Fruit fly (Drosophila melanogaster) whole organism, prepupa: ENCODE results near the gene CG45049.

Experiments used
- Blimp-1 ChIP-seq: fragments of 200-800 bp; sonication (Bioruptor generic); optimal IDR thresholded peaks from 3 replicates; lab custom pipeline; 2017; ENCODE audit warnings: missing biosample characterization, missing genetic modification characterization, mild to moderate bottlenecking, moderate library complexity, missing genetic modification reagents
- CG10631 ChIP-seq: fragments of 200-800 bp; sonication (Bioruptor generic); optimal IDR thresholded peaks from 2 replicates; lab custom pipeline; 2016; ENCODE audit warnings: missing biosample characterization, missing genetic modification characterization
- CG10669 ChIP-seq: fragments of 200-800 bp; sonication (Bioruptor generic); optimal IDR thresholded peaks from 3 replicates; lab custom pipeline; 2018; ENCODE audit warnings: missing biosample characterization, mild to moderate bottlenecking, missing genetic modification characterization, moderate library complexity
- CG11294 ChIP-seq: fragments of 200-800 bp; sonication (Bioruptor generic); IDR thresholded peaks from 2 replicates; pipeline ENCODE4 v1.3.6; 2022; ENCODE audit warnings: missing biosample characterization, missing genetic modification characterization
- CG11762 ChIP-seq: fragments of 200-800 bp; sonication (Bioruptor generic); optimal IDR thresholded peaks from 3 replicates; lab custom pipeline; 2016; ENCODE audit warnings: missing biosample characterization, missing genetic modification characterization; ENCODE audit not compliant: insufficient read depth
- CG11902 ChIP-seq: fragments of 200-800 bp; sonication (Bioruptor generic); optimal IDR thresholded peaks from 3 replicates; lab custom pipeline; 2016; ENCODE audit warnings: missing biosample characterization, missing genetic modification characterization
- CG15336 ChIP-seq: fragments of 200-800 bp; sonication (Bioruptor generic); IDR thresholded peaks from 2 replicates; pipeline ENCODE4 v1.3.6; 2022; ENCODE audit warnings: missing biosample characterization, missing genetic modification characterization
- CG1621 ChIP-seq: fragments of 200-800 bp; sonication (Bioruptor generic); optimal IDR thresholded peaks from 3 replicates; lab custom pipeline; 2018; ENCODE audit warnings: missing biosample characterization, mild to moderate bottlenecking, missing genetic modification characterization
- CG16779 ChIP-seq: fragments of 200-800 bp; sonication (Bioruptor generic); optimal IDR thresholded peaks from 3 replicates; lab custom pipeline; 2017; ENCODE audit warnings: missing biosample characterization, mild to moderate bottlenecking, missing genetic modification characterization
- CG4318 ChIP-seq: fragments of 200-800 bp; sonication (Bioruptor generic); optimal IDR thresholded peaks from 3 replicates; lab custom pipeline; 2017; ENCODE audit warnings: missing biosample characterization, mild to moderate bottlenecking, missing genetic modification characterization
- CG6276 ChIP-seq: fragments of 200-800 bp; sonication (Bioruptor generic); optimal IDR thresholded peaks from 2 replicates; lab custom pipeline; 2017; ENCODE audit warnings: missing biosample characterization, mild to moderate bottlenecking, missing genetic modification characterization
- CG6808 ChIP-seq: fragments of 200-800 bp; sonication (Bioruptor generic); optimal IDR thresholded peaks from 3 replicates; lab custom pipeline; 2017; ENCODE audit warnings: missing biosample characterization, missing genetic modification characterization, mild to moderate bottlenecking, moderate library complexity, missing genetic modification reagents
- CG7368 ChIP-seq: fragments of 200-800 bp; sonication (Bioruptor generic); optimal IDR thresholded peaks from 3 replicates; lab custom pipeline; 2016; ENCODE audit warnings: missing biosample characterization, missing genetic modification characterization
- CG8119 ChIP-seq: fragments of 200-800 bp; sonication (Bioruptor generic); IDR thresholded peaks from 3 replicates; pipeline ENCODE4 v1.3.6; 2022; ENCODE audit warnings: missing biosample characterization, missing genetic modification characterization
- CG8632 ChIP-seq: fragments of 200-800 bp; sonication (Bioruptor generic); optimal IDR thresholded peaks from 3 replicates; lab custom pipeline; 2016; ENCODE audit warnings: missing biosample characterization, missing genetic modification characterization
- CG9139 ChIP-seq: fragments of 200-800 bp; sonication (Bioruptor generic); optimal IDR thresholded peaks from 3 replicates; lab custom pipeline; 2017; ENCODE audit warnings: missing biosample characterization, mild to moderate bottlenecking, missing genetic modification characterization
- Eip75B ChIP-seq: fragments of 200-800 bp; sonication (Bioruptor generic); optimal IDR thresholded peaks from 3 replicates; lab custom pipeline; 2016; ENCODE audit warnings: missing biosample characterization, missing genetic modification characterization
- Eip78C ChIP-seq: fragments of 200-800 bp; sonication (Bioruptor generic); peaks from one replicate; lab custom pipeline; 2016; ENCODE audit warnings: missing biosample characterization, missing genetic modification characterization
- Eip93F ChIP-seq: fragments of 200-800 bp; sonication (Bioruptor generic); optimal IDR thresholded peaks from 2 replicates; lab custom pipeline; 2016; ENCODE audit warnings: missing biosample characterization, mild to moderate bottlenecking, missing genetic modification characterization
- Ets21C ChIP-seq: fragments of 200-800 bp; sonication (Bioruptor generic); optimal IDR thresholded peaks from 3 replicates; lab custom pipeline; 2016; ENCODE audit warnings: missing biosample characterization, missing genetic modification characterization
- Ets96B ChIP-seq: fragments of 200-800 bp; optimal IDR thresholded peaks from 2 replicates; lab custom pipeline; 2019; ENCODE audit warnings: missing biosample characterization, mild to moderate bottlenecking, missing genetic modification characterization, moderate library complexity
- Gug ChIP-seq: fragments of 200-800 bp; sonication (Bioruptor generic); IDR thresholded peaks from 2 replicates; pipeline ENCODE4 v1.3.6; 2022; ENCODE audit warnings: missing biosample characterization, missing genetic modification characterization
- Hr4 ChIP-seq: fragments of 200-800 bp; sonication (Bioruptor generic); optimal IDR thresholded peaks from 3 replicates; lab custom pipeline; 2016; ENCODE audit warnings: missing biosample characterization, missing genetic modification characterization
- Lpt ChIP-seq: fragments of 200-800 bp; sonication (Bioruptor generic); optimal IDR thresholded peaks from 3 replicates; lab custom pipeline; 2016; ENCODE audit warnings: missing biosample characterization, missing genetic modification characterization
- Met ChIP-seq: fragments of 200-800 bp; sonication (Bioruptor generic); optimal IDR thresholded peaks from 3 replicates; lab custom pipeline; 2016; ENCODE audit warnings: missing biosample characterization, missing genetic modification characterization
- OdsH ChIP-seq: fragments of 200-800 bp; sonication (Bioruptor generic); optimal IDR thresholded peaks from 3 replicates; lab custom pipeline; 2016; ENCODE audit warnings: missing biosample characterization, missing genetic modification characterization
- Smox ChIP-seq: fragments of 200-800 bp; sonication (Bioruptor generic); optimal IDR thresholded peaks from 3 replicates; lab custom pipeline; 2016; ENCODE audit warnings: missing biosample characterization, missing genetic modification characterization
- Sox15 ChIP-seq: fragments of 200-800 bp; sonication (Bioruptor generic); optimal IDR thresholded peaks from 3 replicates; lab custom pipeline; 2016; ENCODE audit warnings: missing biosample characterization, missing genetic modification characterization
- achi ChIP-seq: fragments of 200-800 bp; sonication (Bioruptor generic); optimal IDR thresholded peaks from 3 replicates; lab custom pipeline; 2016; ENCODE audit warnings: missing biosample characterization, missing genetic modification characterization
- cyc ChIP-seq: fragments of 200-800 bp; sonication (Bioruptor generic); optimal IDR thresholded peaks from 3 replicates; lab custom pipeline; 2016; ENCODE audit warnings: missing biosample characterization, missing genetic modification characterization
- eg ChIP-seq: fragments of 200-800 bp; sonication (Bioruptor generic); IDR thresholded peaks from 3 replicates; pipeline ENCODE4 v1.3.6; 2022; ENCODE audit warnings: missing biosample characterization, missing genetic modification characterization
- fd59A ChIP-seq: fragments of 200-800 bp; sonication (Bioruptor generic); optimal IDR thresholded peaks from 2 replicates; lab custom pipeline; 2017; ENCODE audit warnings: missing biosample characterization, mild to moderate bottlenecking, missing genetic modification characterization, missing genetic modification reagents
- fkh ChIP-seq: fragments of 200-800 bp; sonication (Bioruptor generic); optimal IDR thresholded peaks from 3 replicates; lab custom pipeline; 2017; ENCODE audit warnings: missing biosample characterization, mild to moderate bottlenecking, missing genetic modification characterization, moderate library complexity
- net ChIP-seq: fragments of 200-800 bp; sonication (Bioruptor generic); optimal IDR thresholded peaks from 3 replicates; lab custom pipeline; 2016; ENCODE audit warnings: missing biosample characterization, missing genetic modification characterization
- pdm3 ChIP-seq: fragments of 200-800 bp; sonication (Bioruptor generic); optimal IDR thresholded peaks from 3 replicates; lab custom pipeline; 2016; ENCODE audit warnings: missing biosample characterization, missing genetic modification characterization
- spab ChIP-seq: fragments of 200-800 bp; sonication (Bioruptor generic); optimal IDR thresholded peaks from 2 replicates; lab custom pipeline; 2017; ENCODE audit warnings: missing biosample characterization, mild to moderate bottlenecking, missing genetic modification characterization, missing genetic modification reagents
- ss ChIP-seq, 2 experiments: fragments of 200-800 bp; sonication (Bioruptor generic); optimal IDR thresholded peaks; 2 replicates in 1 of 2; 3 replicates in 1 of 2; lab custom pipeline; 2017 to 2018; ENCODE audit warnings: mild to moderate bottlenecking in 2 of 2, missing biosample characterization in 2 of 2, missing genetic modification characterization in 2 of 2, moderate library complexity in 1 of 2
- svp ChIP-seq: fragments of 200-800 bp; sonication (Bioruptor generic); peaks from one replicate; lab custom pipeline; 2016; ENCODE audit warnings: missing biosample characterization, missing genetic modification characterization
- topi ChIP-seq: fragments of 200-800 bp; sonication (Bioruptor generic); optimal IDR thresholded peaks from 3 replicates; lab custom pipeline; 2016; ENCODE audit warnings: missing biosample characterization, missing genetic modification characterization

Gene CG45049

dm6 chr3R:22698208-22698607 lies 28.6 kb upstream of the CG45049 start, which contains the start of gene Cyp6d4:
Gene Cyp6d4 (plus strand): TSS chr3R:22698319.
- no peak for TF ChIP-seq Ets96B
- TF ChIP-seq Met (GFP tag; lab: Kevin White, UChicago): no peak
- no peak for TF ChIP-seq pdm3 (GFP tag; lab: Kevin White, UChicago)
- TF ChIP-seq Eip78C (GFP tag; lab: Kevin White, UChicago): no peak

dm6 chr3R:22701793-22702192 lies 25.0 kb upstream of the CG45049 start, which contains the start of the genes CG6972 and CCAP:
Gene CG6972 (plus strand): TSS chr3R:22702007.
Gene CCAP (minus strand): TSS chr3R:22702084.
- no peak for TF ChIP-seq CG10631
- TF ChIP-seq CG6808 (GFP tag; lab: Kevin White, UChicago): no peak
- no peak for TF ChIP-seq Eip78C (GFP tag; lab: Kevin White, UChicago)
- no peak for TF ChIP-seq CG16779 (tag; lab: Kevin White, UChicago)
- TF ChIP-seq net: no peak
- no peak for TF ChIP-seq CG1621
- no peak for TF ChIP-seq fd59A (GFP tag; lab: Kevin White, UChicago)
- TF ChIP-seq CG4318 (GFP tag; lab: Kevin White, UChicago): no peak
- TF ChIP-seq Sox15 (GFP tag; lab: Kevin White, UChicago): no peak
- TF ChIP-seq Lpt (GFP tag; lab: Kevin White, UChicago): no peak
- no peak for TF ChIP-seq cyc
- no peak for TF ChIP-seq ss (GFP tag; optimal IDR thresholded peaks at IDR 0.05; lab: Kevin White, UChicago)
- no peak for TF ChIP-seq CG10669 (GFP tag; lab: Kevin White, UChicago)

- TF ChIP-seq Eip75B (GFP tag; lab: Kevin White, UChicago) (no peak), CG11762 (GFP tag; lab: Kevin White, UChicago) (no peak), Eip93F (GFP tag; lab: Kevin White, UChicago) (no peak), Smox (GFP tag; lab: Kevin White, UChicago) (no peak), Gug (GFP tag; lab: Robert Waterston, UW) (no peak), Hr4 (GFP tag; lab: Kevin White, UChicago) (no peak), svp (GFP tag; lab: Kevin White, UChicago) (no peak), CG8119 (GFP tag; lab: Robert Waterston, UW) (no peak), fd59A (GFP tag; lab: Kevin White, UChicago) (no peak), CG15336 (GFP tag; lab: Robert Waterston, UW) (no peak), CG7368 (GFP tag; lab: Kevin White, UChicago) (no peak), CG9139 (no peak), Blimp-1 (no peak), topi (no peak)
Observed at dm6 chr3R:22707178-22707577, 19.6 kb upstream of the CG45049 start, which contains the start of gene CG13842. Gene CG13842 (minus strand): TSS chr3R:22707278.

- TF ChIP-seq Eip78C (GFP tag; lab: Kevin White, UChicago) (no peak), Ets21C (GFP tag; lab: Kevin White, UChicago) (no peak), OdsH (GFP tag; lab: Kevin White, UChicago) (no peak), CG9139 (no peak), CG11902 (no peak), svp (GFP tag; lab: Kevin White, UChicago) (no peak), CG8632 (GFP tag; lab: Kevin White, UChicago) (no peak), CG11294 (no peak), spab (no peak), fkh (GFP tag; lab: Kevin White, UChicago) (no peak), CG6276 (GFP tag; lab: Kevin White, UChicago) (no peak), Blimp-1 (no peak), CG11762 (GFP tag; lab: Kevin White, UChicago) (no peak), net (no peak), eg (GFP tag; lab: Robert Waterston, UW) (no peak), achi (no peak), Eip93F (GFP tag; lab: Kevin White, UChicago) (no peak)
- TF ChIP-seq, all 60 proteins: peak for 0
Observed at dm6 chr3R:22710662-22711061, 16.1 kb upstream of the CG45049 start, which contains the start of gene CG4907. Gene CG4907 (minus strand): TSS chr3R:22710762.
